Fruit fly (Drosophila melanogaster): Measurements from ENCODE around the gene CG32631.

CG32631 gene

dm6 chrX:13542084-13542483 lies 14.2 kb upstream of the CG32631 start:
- TF ChIP-seq br (GFP tag; optimal IDR thresholded peaks at IDR 0.05) (no peak), Vsx2 (GFP tag; optimal IDR thresholded peaks at IDR 0.05; ENCODE audit: partially characterized antibody) (peak; percentile 76)

- TF ChIP-seq ey (GFP tag; optimal IDR thresholded peaks at IDR 0.05) (peak; percentile 11), HLH106 (tag; optimal IDR thresholded peaks at IDR 0.05) (peak; percentile 41), foxo (GFP tag; optimal IDR thresholded peaks at IDR 0.05) (peak in 1 of 2 experiments; percentile 46), Dif (GFP tag; optimal IDR thresholded peaks at IDR 0.05; ENCODE audit: partially characterized antibody) (no peak), Sp1 (GFP tag; optimal IDR thresholded peaks at IDR 0.05) (peak; percentile 24), OdsH (GFP tag; optimal IDR thresholded peaks at IDR 0.05) (peak; percentile 12), brk (GFP tag; optimal IDR thresholded peaks at IDR 0.05) (no peak), CrebA (GFP tag; optimal IDR thresholded peaks at IDR 0.05; ENCODE audit: borderline replicate concordance) (no peak), h (GFP tag; optimal IDR thresholded peaks at IDR 0.05) (peak; percentile 34), fru (GFP tag; optimal IDR thresholded peaks at IDR 0.05) (peak; percentile 18), psq (GFP tag; optimal IDR thresholded peaks at IDR 0.05) (peak; percentile 23), rgr (GFP tag; optimal IDR thresholded peaks at IDR 0.05) (peak; percentile 49), Hnf4 (GFP tag; optimal IDR thresholded peaks at IDR 0.05) (no peak)
Observed at dm6 chrX:13543343-13543742, 12.9 kb upstream of the CG32631 start, which contains the start of gene Cpr12A. Gene Cpr12A (plus strand): TSS chrX:13543643.

dm6 chrX:13555700-13556099 lies 572 bp upstream of the CG32631 start, which contains the start of gene CG11816:
Gene CG11816 (minus strand): TSS chrX:13555800.
- TF ChIP-seq Hr78 (GFP tag; optimal IDR thresholded peaks at IDR 0.05) (no peak), tai (GFP tag; optimal IDR thresholded peaks at IDR 0.05) (no peak), Rel (GFP tag; optimal IDR thresholded peaks at IDR 0.05) (no peak), Rel (tag; optimal IDR thresholded peaks at IDR 0.05) (no peak), N (GFP tag; optimal IDR thresholded peaks at IDR 0.05) (no peak), brk (GFP tag; optimal IDR thresholded peaks at IDR 0.05) (no peak), Mio (GFP tag; optimal IDR thresholded peaks at IDR 0.05) (no peak), lola (GFP tag; optimal IDR thresholded peaks at IDR 0.05) (no peak), dmrt93B (GFP tag; optimal IDR thresholded peaks at IDR 0.05) (no peak), jim (GFP tag; optimal IDR thresholded peaks at IDR 0.05) (no peak), usp (GFP tag; optimal IDR thresholded peaks at IDR 0.05) (no peak), sage (GFP tag; optimal IDR thresholded peaks at IDR 0.05) (no peak), Sp1 (GFP tag; optimal IDR thresholded peaks at IDR 0.05) (no peak), HLH106 (tag; optimal IDR thresholded peaks at IDR 0.05) (no peak), br (GFP tag; optimal IDR thresholded peaks at IDR 0.05) (no peak), h (GFP tag; optimal IDR thresholded peaks at IDR 0.05) (no peak), fru (GFP tag; optimal IDR thresholded peaks at IDR 0.05) (no peak), CrebA (GFP tag; optimal IDR thresholded peaks at IDR 0.05; ENCODE audit: borderline replicate concordance) (no peak)

dm6 chrX:13561371-13561770 lies 5.1 kb downstream of the CG32631 start, which contains the start of gene CG32633:
Gene CG32633 (plus strand): TSS chrX:13561671.
- TF ChIP-seq fru (GFP tag; optimal IDR thresholded peaks at IDR 0.05) (peak; percentile 33), sv (GFP tag; optimal IDR thresholded peaks at IDR 0.05) (no peak)

- no peak for TF ChIP-seq fru (GFP tag; optimal IDR thresholded peaks at IDR 0.05)
- TF ChIP-seq dl (GFP tag; optimal IDR thresholded peaks at IDR 0.05; ENCODE audit: insufficient read depth in 1 of 2, partially characterized antibody in 2 of 2) = no peak
- TF ChIP-seq CrebA (GFP tag; optimal IDR thresholded peaks at IDR 0.05; ENCODE audit: borderline replicate concordance) = no peak
- no peak for TF ChIP-seq jim (GFP tag; optimal IDR thresholded peaks at IDR 0.05)
Observed at dm6 chrX:13563042-13563441, 6.8 kb downstream of the CG32631 start.
